ENCODE assay signal across 1 fruit fly cellular context in the genomic region with DNA sequence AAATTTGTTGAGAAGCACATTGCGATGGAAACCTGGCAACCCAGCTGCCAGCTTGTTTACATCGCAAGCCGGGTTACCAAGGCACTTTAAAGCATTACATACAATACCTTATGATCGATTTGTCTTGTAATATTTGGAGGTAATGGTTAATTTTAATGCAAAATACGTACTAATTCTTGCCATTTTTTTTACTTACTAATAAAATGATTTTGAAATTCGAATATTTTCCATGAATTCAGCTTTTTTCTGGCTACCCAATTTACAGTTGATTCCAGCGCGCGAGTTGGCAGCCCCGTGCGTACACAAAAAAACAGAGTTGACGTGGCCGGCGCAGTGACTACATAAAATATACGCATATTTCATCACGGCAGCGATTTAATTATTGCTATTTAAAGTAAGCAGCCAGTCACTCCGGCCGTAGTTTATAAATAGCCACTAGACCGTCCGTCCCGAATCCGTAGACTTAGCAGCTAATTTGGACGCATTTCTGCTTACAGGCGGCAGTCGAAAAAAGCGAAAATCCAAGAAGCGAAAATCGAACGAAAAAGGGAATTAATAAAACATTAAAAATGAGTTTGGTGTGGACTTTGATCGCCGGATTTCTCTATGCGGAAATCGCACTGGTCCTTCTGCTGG.
TF ChIP-seq lines count a peak whose summit lies in the region.

A gene (minus strand): TSS at position 270 of the 636 bp plus-strand sequence.
A gene (plus strand): TSS at position 310 of the 636 bp plus-strand sequence.

TF ChIP-seq in whole organism, embryonic, 481 proteins besides CTCF, POLR2A, EP300 and RAD21 (continued from another document and continues in another):
- peak; percentile 35 for TF ChIP-seq fd102C (GFP tag; optimal IDR thresholded peaks at IDR 0.05; lab: Kevin White, UChicago)
- peak; percentile 80 for TF ChIP-seq wor (GFP tag; IDR thresholded peaks at IDR 0.05; lab: Robert Waterston, UW)
- peak; percentile 77 for TF ChIP-seq zen (tag; optimal IDR thresholded peaks at IDR 0.05; lab: Kevin White, UChicago)
- peak; percentile 50 for TF ChIP-seq mirr (GFP tag; optimal IDR thresholded peaks at IDR 0.05; lab: Kevin White, UChicago)
- 0 out of 3 replicates have a peak, but pooled peaks have one; percentile 32 for TF ChIP-seq CG16813 (GFP tag; IDR thresholded peaks at IDR 0.05; lab: Robert Waterston, UW; ENCODE audit: partially characterized antibody)
- TF ChIP-seq ato (GFP tag; IDR thresholded peaks at IDR 0.05; lab: Robert Waterston, UW; ENCODE audit: partially characterized antibody), result no peak
- peak; percentile 80 for TF ChIP-seq B-H1 (GFP tag; IDR thresholded peaks at IDR 0.05; lab: Robert Waterston, UW)
- peak; percentile 90 for TF ChIP-seq Antp (GFP tag; optimal IDR thresholded peaks at IDR 0.05; lab: Kevin White, UChicago)
- TF ChIP-seq HLH3B (GFP tag; IDR thresholded peaks at IDR 0.05; lab: Robert Waterston, UW), result peak; percentile 87
- peak; percentile 84 for TF ChIP-seq disco-r (GFP tag; optimal IDR thresholded peaks at IDR 0.05; lab: Kevin White, UChicago)
- peak; percentile 78 for TF ChIP-seq Myb (GFP tag; optimal IDR thresholded peaks at IDR 0.05; lab: Kevin White, UChicago)
- TF ChIP-seq Blimp-1 (GFP tag; optimal IDR thresholded peaks at IDR 0.05; lab: Kevin White, UChicago), result peak; percentile 88
- TF ChIP-seq CG31224 (GFP tag; IDR thresholded peaks at IDR 0.05; lab: Robert Waterston, UW), result peak; percentile 82
- TF ChIP-seq grau (tag; optimal IDR thresholded peaks at IDR 0.05; lab: Kevin White, UChicago), result peak; percentile 88
- TF ChIP-seq Nf-YB (GFP tag; optimal IDR thresholded peaks at IDR 0.05; lab: Kevin White, UChicago), result peak; percentile 70
- TF ChIP-seq CG17612 (GFP tag; IDR thresholded peaks at IDR 0.05; lab: Robert Waterston, UW), result peak; percentile 67
- TF ChIP-seq hb (GFP tag; IDR thresholded peaks at IDR 0.05; lab: Robert Waterston, UW; ENCODE audit: partially characterized antibody), result no peak
- peak; percentile 81 for TF ChIP-seq schlank (tag; optimal IDR thresholded peaks at IDR 0.05; lab: Kevin White, UChicago)
- TF ChIP-seq CG12155 (GFP tag; optimal IDR thresholded peaks at IDR 0.05; lab: Kevin White, UChicago), result peak; percentile 91
- TF ChIP-seq usp (GFP tag; optimal IDR thresholded peaks at IDR 0.05; lab: Kevin White, UChicago), result no peak
- TF ChIP-seq dan (GFP tag; IDR thresholded peaks at IDR 0.05; lab: Robert Waterston, UW), result no peak; the same call in 1 of the 2 replicates
- peak; percentile 85 for TF ChIP-seq CG1233 (GFP tag; optimal IDR thresholded peaks at IDR 0.05; lab: Kevin White, UChicago)
- peak; percentile 79 for TF ChIP-seq HHEX (GFP tag; optimal IDR thresholded peaks at IDR 0.05; lab: Kevin White, UChicago)
- peak; percentile 95 for TF ChIP-seq tx (GFP tag; optimal IDR thresholded peaks at IDR 0.05; lab: Kevin White, UChicago)
- TF ChIP-seq ranshi (GFP tag; IDR thresholded peaks at IDR 0.05; lab: Robert Waterston, UW), result peak; percentile 86
- TF ChIP-seq pan (optimal IDR thresholded peaks at IDR 0.05; lab: Kevin White, UChicago), result no peak
- TF ChIP-seq pan (GFP tag; optimal IDR thresholded peaks at IDR 0.05 in 1 of 2, IDR thresholded peaks at IDR 0.05 in 1 of 2), result peak in 1 of 2 experiments; percentile 89
- TF ChIP-seq CG10209 (GFP tag; optimal IDR thresholded peaks at IDR 0.05; lab: Kevin White, UChicago), result peak; percentile 89
- TF ChIP-seq ind (GFP tag; optimal IDR thresholded peaks at IDR 0.05; lab: Kevin White, UChicago), result peak; percentile 94
- TF ChIP-seq CG11504 (tag; optimal IDR thresholded peaks at IDR 0.05; lab: Kevin White, UChicago), result peak; percentile 91
- peak; percentile 56; the same call in 1 of the 2 replicates for TF ChIP-seq CG16779 (GFP tag; IDR thresholded peaks at IDR 0.05; lab: Robert Waterston, UW)
- peak; percentile 91 for TF ChIP-seq CG17361 (GFP tag; IDR thresholded peaks at IDR 0.05; lab: Robert Waterston, UW)
- peak; percentile 97 for TF ChIP-seq HmgZ (tag; optimal IDR thresholded peaks at IDR 0.05; lab: Kevin White, UChicago)
- TF ChIP-seq crc (GFP tag; optimal IDR thresholded peaks at IDR 0.05; lab: Kevin White, UChicago), result peak; percentile 79
- peak; percentile 89 for TF ChIP-seq tgo (GFP tag; IDR thresholded peaks at IDR 0.05; lab: Robert Waterston, UW)
- peak; percentile 93 for TF ChIP-seq B-H2 (GFP tag; optimal IDR thresholded peaks at IDR 0.05; lab: Kevin White, UChicago)
- peak; percentile 93 for TF ChIP-seq fu2 (GFP tag; optimal IDR thresholded peaks at IDR 0.05; lab: Kevin White, UChicago)
- TF ChIP-seq CG1602 (GFP tag; optimal IDR thresholded peaks at IDR 0.05; lab: Kevin White, UChicago), result peak; percentile 88
- peak; percentile 45; the same call in 1 of the 2 replicates for TF ChIP-seq bowl (GFP tag; IDR thresholded peaks at IDR 0.05; lab: Robert Waterston, UW)
- peak; percentile 97 for TF ChIP-seq zfh2 (GFP tag; optimal IDR thresholded peaks at IDR 0.05; lab: Kevin White, UChicago)
- TF ChIP-seq Lpt (GFP tag; optimal IDR thresholded peaks at IDR 0.05; lab: Kevin White, UChicago), result no peak
- TF ChIP-seq psq (GFP tag; optimal IDR thresholded peaks at IDR 0.05; lab: Kevin White, UChicago), result peak; percentile 80
- peak; percentile 59 for TF ChIP-seq CG8359 (GFP tag; optimal IDR thresholded peaks at IDR 0.05; lab: Kevin White, UChicago; ENCODE audit: borderline replicate concordance)
- TF ChIP-seq CG8924 (tag; optimal IDR thresholded peaks at IDR 0.05; lab: Kevin White, UChicago), result peak; percentile 89
- peak; percentile 72 for TF ChIP-seq CG5245 (GFP tag; optimal IDR thresholded peaks at IDR 0.05; lab: Kevin White, UChicago)
- peak; percentile 75 for TF ChIP-seq CG4854 (GFP tag; optimal IDR thresholded peaks at IDR 0.05; lab: Kevin White, UChicago)
- TF ChIP-seq CG43689 (GFP tag; IDR thresholded peaks at IDR 0.05; lab: Robert Waterston, UW), result peak; percentile 59; the same call in 1 of the 2 replicates
- TF ChIP-seq gem (tag; optimal IDR thresholded peaks at IDR 0.05; lab: Kevin White, UChicago), result peak; percentile 93
- TF ChIP-seq Oaz (GFP tag; IDR thresholded peaks at IDR 0.05; lab: Robert Waterston, UW), result peak; percentile 78
- TF ChIP-seq ro (GFP tag; IDR thresholded peaks at IDR 0.05; lab: Robert Waterston, UW), result no peak
- peak; percentile 94 for TF ChIP-seq dpn (GFP tag; optimal IDR thresholded peaks at IDR 0.05; lab: Kevin White, UChicago)
- peak; percentile 91 for TF ChIP-seq CG4820 (GFP tag; optimal IDR thresholded peaks at IDR 0.05; lab: Kevin White, UChicago)
- TF ChIP-seq CG3407 (GFP tag; optimal IDR thresholded peaks at IDR 0.05; lab: Kevin White, UChicago), result peak; percentile 83
- TF ChIP-seq gcm (GFP tag; optimal IDR thresholded peaks at IDR 0.05; lab: Kevin White, UChicago), result peak; percentile 83
- peak; percentile 54; the same call in 1 of the 2 replicates for TF ChIP-seq gsb (GFP tag; IDR thresholded peaks at IDR 0.05; lab: Robert Waterston, UW)
- peak; percentile 96 for TF ChIP-seq CG12659 (GFP tag; optimal IDR thresholded peaks at IDR 0.05; lab: Kevin White, UChicago)
- peak; percentile 54; the same call in 1 of the 2 replicates for TF ChIP-seq Lim3 (GFP tag; IDR thresholded peaks at IDR 0.05; lab: Robert Waterston, UW)
- TF ChIP-seq ewg (GFP tag; optimal IDR thresholded peaks at IDR 0.05; lab: Kevin White, UChicago), result peak; percentile 84
- TF ChIP-seq chn (GFP tag; optimal IDR thresholded peaks at IDR 0.05; lab: Kevin White, UChicago), result peak; percentile 92
- TF ChIP-seq Awh (GFP tag; IDR thresholded peaks at IDR 0.05; lab: Robert Waterston, UW), result peak; percentile 83
- TF ChIP-seq nau (GFP tag; optimal IDR thresholded peaks at IDR 0.05; lab: Kevin White, UChicago), result no peak
- peak; percentile 53 for TF ChIP-seq CG4707 (GFP tag; optimal IDR thresholded peaks at IDR 0.05; lab: Kevin White, UChicago)
- peak; percentile 97 for TF ChIP-seq CG2120 (GFP tag; optimal IDR thresholded peaks at IDR 0.05; lab: Kevin White, UChicago)
- peak; percentile 89 for TF ChIP-seq CG33213 (GFP tag; optimal IDR thresholded peaks at IDR 0.05; lab: Kevin White, UChicago)
- TF ChIP-seq esg (GFP tag; conservative IDR thresholded peaks at IDR 0.05; lab: Robert Waterston, UW), result peak; percentile 81
- TF ChIP-seq Doc3 (GFP tag; IDR thresholded peaks at IDR 0.05; lab: Robert Waterston, UW; ENCODE audit: partially characterized antibody), result no peak
- TF ChIP-seq ab (GFP tag; optimal IDR thresholded peaks at IDR 0.05; lab: Kevin White, UChicago), result peak; percentile 55
- TF ChIP-seq D19B (GFP tag; optimal IDR thresholded peaks at IDR 0.05; lab: Kevin White, UChicago), result peak; percentile 74
- TF ChIP-seq CG9727 (GFP tag; optimal IDR thresholded peaks at IDR 0.05; lab: Kevin White, UChicago), result peak; percentile 75
- TF ChIP-seq pum (GFP tag; optimal IDR thresholded peaks at IDR 0.05; lab: Kevin White, UChicago), result peak; percentile 94
- peak; percentile 88 for TF ChIP-seq Ssrp (tag; optimal IDR thresholded peaks at IDR 0.05; lab: Kevin White, UChicago)
- TF ChIP-seq zfh1 (GFP tag; IDR thresholded peaks at IDR 0.05; lab: Robert Waterston, UW), result peak; percentile 88
- TF ChIP-seq z (GFP tag; IDR thresholded peaks at IDR 0.05; lab: Robert Waterston, UW), result no peak
- TF ChIP-seq Hmr (GFP tag; optimal IDR thresholded peaks at IDR 0.05; lab: Kevin White, UChicago), result peak; percentile 92
- TF ChIP-seq CG12942 (GFP tag; optimal IDR thresholded peaks at IDR 0.05; lab: Kevin White, UChicago), result peak; percentile 90
- TF ChIP-seq sd (tag; optimal IDR thresholded peaks at IDR 0.05; lab: Kevin White, UChicago), result peak; percentile 89
- no peak for TF ChIP-seq HLHmδ (GFP tag; optimal IDR thresholded peaks at IDR 0.05; lab: Kevin White, UChicago)
- TF ChIP-seq CG14050 (GFP tag; IDR thresholded peaks at IDR 0.05; lab: Robert Waterston, UW), result peak; percentile 73; the same call in 2 of the 3 replicates
- peak; percentile 63 for TF ChIP-seq CG3838 (GFP tag; optimal IDR thresholded peaks at IDR 0.05; lab: Kevin White, UChicago)
- TF ChIP-seq CG10147 (GFP tag; optimal IDR thresholded peaks at IDR 0.05; lab: Kevin White, UChicago), result peak; percentile 90
- peak; percentile 78 for TF ChIP-seq pb (GFP tag; optimal IDR thresholded peaks at IDR 0.05; lab: Kevin White, UChicago)
- peak; percentile 92 for TF ChIP-seq Side (GFP tag; optimal IDR thresholded peaks at IDR 0.05; lab: Kevin White, UChicago)
- TF ChIP-seq wek (GFP tag; optimal IDR thresholded peaks at IDR 0.05; lab: Kevin White, UChicago), result peak; percentile 48
- TF ChIP-seq CG10959 (GFP tag; IDR thresholded peaks at IDR 0.05; lab: Robert Waterston, UW), result peak; percentile 69
- TF ChIP-seq CG11456 (GFP tag; IDR thresholded peaks at IDR 0.05; lab: Robert Waterston, UW), result peak; percentile 88
- TF ChIP-seq CG8388 (GFP tag; optimal IDR thresholded peaks at IDR 0.05; lab: Kevin White, UChicago), result peak; percentile 83
- TF ChIP-seq CG14710 (tag; optimal IDR thresholded peaks at IDR 0.05; lab: Kevin White, UChicago), result peak; percentile 94
- TF ChIP-seq ap (GFP tag; IDR thresholded peaks at IDR 0.05; lab: Robert Waterston, UW), result peak; percentile 81
- peak; percentile 90 for TF ChIP-seq CG32532 (GFP tag; IDR thresholded peaks at IDR 0.05; lab: Robert Waterston, UW)
- peak; percentile 83 for TF ChIP-seq twi (tag; optimal IDR thresholded peaks at IDR 0.05; lab: Kevin White, UChicago)
- TF ChIP-seq CG1647 (GFP tag; optimal IDR thresholded peaks at IDR 0.05; lab: Kevin White, UChicago), result peak; percentile 88
- peak; percentile 92 for TF ChIP-seq jumu (GFP tag; optimal IDR thresholded peaks at IDR 0.05; lab: Kevin White, UChicago)
- TF ChIP-seq abd-A (tag; optimal IDR thresholded peaks at IDR 0.05; lab: Kevin White, UChicago), result no peak
- no peak for TF ChIP-seq Jarid2 (GFP tag; optimal IDR thresholded peaks at IDR 0.05; lab: Kevin White, UChicago)
- TF ChIP-seq CG15073 (GFP tag; optimal IDR thresholded peaks at IDR 0.05; lab: Kevin White, UChicago), result peak; percentile 59
- TF ChIP-seq CG34422 (GFP tag; IDR thresholded peaks at IDR 0.05; lab: Robert Waterston, UW), result peak; percentile 90
- peak; percentile 23 for TF ChIP-seq MTF-1 (GFP tag; optimal IDR thresholded peaks at IDR 0.05; lab: Kevin White, UChicago; ENCODE audit: borderline replicate concordance)
- TF ChIP-seq H2.0 (GFP tag; IDR thresholded peaks at IDR 0.05; lab: Robert Waterston, UW), result peak; percentile 84
- TF ChIP-seq tap (tag; optimal IDR thresholded peaks at IDR 0.05; lab: Kevin White, UChicago), result peak; percentile 66
- TF ChIP-seq CG16815 (GFP tag; optimal IDR thresholded peaks at IDR 0.05; lab: Kevin White, UChicago), result peak; percentile 87
- TF ChIP-seq CG3726 (GFP tag; IDR thresholded peaks at IDR 0.05; lab: Robert Waterston, UW), result peak; percentile 68; the same call in 1 of the 3 replicates
- TF ChIP-seq gt (GFP tag; IDR thresholded peaks at IDR 0.05; lab: Robert Waterston, UW), result 0 out of 2 replicates have a peak, but pooled peaks have one; percentile 40
- TF ChIP-seq CrebB (tag; optimal IDR thresholded peaks at IDR 0.05; lab: Kevin White, UChicago), result peak; percentile 80
- peak; percentile 67 for TF ChIP-seq run (tag; optimal IDR thresholded peaks at IDR 0.05; lab: Kevin White, UChicago)
- TF ChIP-seq sob (GFP tag; IDR thresholded peaks at IDR 0.05; lab: Robert Waterston, UW), result peak; percentile 91
- no peak for TF ChIP-seq inv (GFP tag; IDR thresholded peaks at IDR 0.05; lab: Robert Waterston, UW; ENCODE audit: partially characterized antibody)
- 0 out of 3 replicates have a peak, but pooled peaks have one; percentile 18 for TF ChIP-seq CG34224 (GFP tag; IDR thresholded peaks at IDR 0.05; lab: Robert Waterston, UW; ENCODE audit: partially characterized antibody)
- TF ChIP-seq tin (GFP tag; optimal IDR thresholded peaks at IDR 0.05; lab: Kevin White, UChicago), result peak; percentile 94
- TF ChIP-seq CG17186 (GFP tag; optimal IDR thresholded peaks at IDR 0.05; lab: Kevin White, UChicago), result peak; percentile 96
- TF ChIP-seq prd (optimal IDR thresholded peaks at IDR 0.05; lab: Kevin White, UChicago), result no peak
- peak; percentile 91 for TF ChIP-seq prd (GFP tag; IDR thresholded peaks at IDR 0.05; lab: Robert Waterston, UW)
- TF ChIP-seq hth (optimal IDR thresholded peaks at IDR 0.05; lab: Kevin White, UChicago), result no peak
- TF ChIP-seq fd3F (GFP tag; optimal IDR thresholded peaks at IDR 0.05; lab: Kevin White, UChicago), result peak; percentile 91
- peak; percentile 60; the same call in 1 of the 2 replicates for TF ChIP-seq Doc2 (GFP tag; IDR thresholded peaks at IDR 0.05; lab: Robert Waterston, UW)
- TF ChIP-seq CG18599 (GFP tag; optimal IDR thresholded peaks at IDR 0.05; lab: Kevin White, UChicago), result peak; percentile 94
- TF ChIP-seq CG7786 (GFP tag; optimal IDR thresholded peaks at IDR 0.05; lab: Kevin White, UChicago), result peak; percentile 91
- no peak for TF ChIP-seq Kr (GFP tag; optimal IDR thresholded peaks at IDR 0.05; lab: Kevin White, UChicago)
- no peak for TF ChIP-seq CG17568 (GFP tag; optimal IDR thresholded peaks at IDR 0.05; lab: Kevin White, UChicago)
- peak; percentile 89 for TF ChIP-seq HmgD (GFP tag; optimal IDR thresholded peaks at IDR 0.05; lab: Kevin White, UChicago)
